Fruit fly (Drosophila melanogaster) whole organism, wandering third instar larva: ENCODE results near the gene Vha26.

ENCODE experiments used
- CG32264 ChIP-seq: fragments of 200-800 bp; sonication (Bioruptor generic); optimal IDR thresholded peaks from 2 replicates; lab custom pipeline; 2016; ENCODE audit warnings: missing biosample characterization, missing genetic modification characterization
- CG9705 ChIP-seq: fragments of 200-800 bp; sonication (Bioruptor generic); optimal IDR thresholded peaks from 2 replicates; lab custom pipeline; 2018; ENCODE audit warnings: missing biosample characterization, mild to moderate bottlenecking, missing genetic modification characterization
- CrebA ChIP-seq: fragments of 200-800 bp; sonication (Bioruptor generic); optimal IDR thresholded peaks from 2 replicates; lab custom pipeline; 2016; ENCODE audit warnings: missing biosample characterization, mild to moderate bottlenecking, missing genetic modification characterization, borderline replicate concordance
- Dif ChIP-seq: fragments of 200-275, 200-300 bp; sonication (Bioruptor generic); optimal IDR thresholded peaks from 2 replicates; lab custom pipeline; 2018; ENCODE audit warnings: missing biosample characterization, missing genetic modification characterization; ENCODE audit not compliant: partially characterized antibody
- HLH106 ChIP-seq: fragments of 200-800 bp; optimal IDR thresholded peaks from 3 replicates; lab custom pipeline; 2019; ENCODE audit warnings: missing biosample characterization, mild to moderate bottlenecking, missing genetic modification characterization, moderate library complexity
- Hnf4 ChIP-seq: fragments of 200-800 bp; sonication (Bioruptor generic); optimal IDR thresholded peaks from 2 replicates; lab custom pipeline; 2016; ENCODE audit warnings: missing biosample characterization, mild to moderate bottlenecking, missing genetic modification characterization
- Hr78 ChIP-seq: fragments of >200 bp; optimal IDR thresholded peaks from 2 replicates; lab custom pipeline; 2017; ENCODE audit warnings: missing biosample characterization, missing genetic modification characterization
- Jra ChIP-seq: sonication (Bioruptor generic); optimal IDR thresholded peaks from 2 replicates; lab custom pipeline; 2016; ENCODE audit warnings: missing biosample characterization, missing genetic modification characterization
- Mio ChIP-seq: sonication (Bioruptor generic); optimal IDR thresholded peaks from 2 replicates; lab custom pipeline; 2016; ENCODE audit warnings: missing biosample characterization, missing genetic modification characterization
- Myc ChIP-seq: fragments of >200 bp; optimal IDR thresholded peaks from 2 replicates; lab custom pipeline; 2017
- N ChIP-seq: fragments of >200 bp; optimal IDR thresholded peaks from 2 replicates; lab custom pipeline; 2018; ENCODE audit warnings: missing biosample characterization, missing external identifiers, missing genetic modification characterization
- Rel ChIP-seq, 2 experiments: fragments of 200-800 bp; sonication (Bioruptor generic) in 1 of 2; optimal IDR thresholded peaks; 2 replicates in 1 of 2; 3 replicates in 1 of 2; lab custom pipeline; 2016 to 2019; ENCODE audit warnings: mild to moderate bottlenecking in 2 of 2, missing biosample characterization in 2 of 2, missing genetic modification characterization in 2 of 2, moderate library complexity in 1 of 2
- Sp1 ChIP-seq: fragments of 200-800 bp; sonication (Bioruptor generic); optimal IDR thresholded peaks from 3 replicates; lab custom pipeline; 2019; ENCODE audit warnings: missing biosample characterization, mild to moderate bottlenecking, missing genetic modification characterization, moderate library complexity
- Vsx2 ChIP-seq: fragments of 200-300, 225-300 bp; sonication (Bioruptor generic); optimal IDR thresholded peaks from 2 replicates; lab custom pipeline; 2018; ENCODE audit warnings: missing biosample characterization, missing genetic modification characterization; ENCODE audit not compliant: partially characterized antibody
- br ChIP-seq: fragments of 200-800 bp; sonication (Bioruptor generic); optimal IDR thresholded peaks from 2 replicates; lab custom pipeline; 2016; ENCODE audit warnings: missing biosample characterization, missing genetic modification characterization
- dl ChIP-seq, 2 experiments: fragments of 175-275, 200-275 bp in 1 of 2; fragments of 200-275 bp in 1 of 2; sonication (Bioruptor generic); optimal IDR thresholded peaks; lab custom pipeline; 2018; ENCODE audit warnings: mild to moderate bottlenecking in 2 of 2, missing biosample characterization in 2 of 2, missing genetic modification characterization in 2 of 2, moderate library complexity in 2 of 2; ENCODE audit not compliant: partially characterized antibody in 2 of 2, insufficient read depth in 1 of 2
- dmrt93B ChIP-seq: fragments of 200-800 bp; sonication (Bioruptor generic); optimal IDR thresholded peaks from 2 replicates; lab custom pipeline; 2018; ENCODE audit warnings: missing biosample characterization, mild to moderate bottlenecking, missing genetic modification characterization
- ey ChIP-seq: fragments of 200-800 bp; sonication (Bioruptor generic); optimal IDR thresholded peaks from 2 replicates; lab custom pipeline; 2016; ENCODE audit warnings: missing biosample characterization, missing genetic modification characterization
- foxo ChIP-seq, 2 experiments: fragments of 200-800 bp; sonication (Bioruptor generic); optimal IDR thresholded peaks; 2 replicates in 1 of 2; 3 replicates in 1 of 2; lab custom pipeline; 2016 to 2017; ENCODE audit warnings: missing biosample characterization in 2 of 2, missing genetic modification characterization in 2 of 2
- fru ChIP-seq: fragments of 200-800 bp; sonication (Bioruptor generic); optimal IDR thresholded peaks from 3 replicates; lab custom pipeline; 2016; ENCODE audit warnings: missing biosample characterization, mild to moderate bottlenecking, missing genetic modification characterization
- lola ChIP-seq: fragments of >200 bp; optimal IDR thresholded peaks from 2 replicates; lab custom pipeline; 2017; ENCODE audit warnings: missing biosample characterization, missing genetic modification characterization
- rgr ChIP-seq: fragments of 200-800 bp; sonication (Bioruptor generic); optimal IDR thresholded peaks from 3 replicates; lab custom pipeline; 2016; ENCODE audit warnings: missing biosample characterization, mild to moderate bottlenecking, missing genetic modification characterization
- sage ChIP-seq: fragments of 200-800 bp; sonication (Bioruptor generic); optimal IDR thresholded peaks from 2 replicates; lab custom pipeline; 2016; ENCODE audit warnings: missing biosample characterization, mild to moderate bottlenecking, missing genetic modification characterization
- tai ChIP-seq: sonication (Bioruptor generic); optimal IDR thresholded peaks from 2 replicates; lab custom pipeline; 2016; ENCODE audit warnings: missing biosample characterization, missing genetic modification characterization
- woc ChIP-seq: sonication (Bioruptor generic); optimal IDR thresholded peaks from 2 replicates; lab custom pipeline; 2016; ENCODE audit warnings: missing biosample characterization, mild to moderate bottlenecking, missing genetic modification characterization

The Vha26 gene

dm6 chr3R:5570635-5571436 lies 20.7 kb upstream of the Vha26 start, which contains the start of gene CRMP:
TSS of gene CRMP (plus strand) at chr3R:5571108.
- TF ChIP-seq foxo (GFP tag; optimal IDR thresholded peaks at IDR 0.05; lab: Kevin White, UChicago): peak in 1 of 2 experiments; percentile 11
- no peak for TF ChIP-seq Jra (GFP tag; lab: Kevin White, UChicago)

dm6 chr3R:5571437-5571750 lies 20.2 kb upstream of the Vha26 start:
- TF ChIP-seq Sp1 (GFP tag; lab: Kevin White, UChicago) (no peak), fru (GFP tag; lab: Kevin White, UChicago) (no peak), br (GFP tag; lab: Kevin White, UChicago) (no peak)

dm6 chr3R:5571756-5572155 lies 19.8 kb upstream of the Vha26 start:
- TF ChIP-seq Rel (GFP tag; optimal IDR thresholded peaks at IDR 0.05; lab: Kevin White, UChicago): no peak
- TF ChIP-seq Rel (tag; optimal IDR thresholded peaks at IDR 0.05; lab: Kevin White, UChicago): peak; percentile 28
- no peak for TF ChIP-seq Vsx2 (GFP tag; lab: Kevin White, UChicago)
- TF ChIP-seq rgr (GFP tag; lab: Kevin White, UChicago): no peak
- TF ChIP-seq Hr78 (GFP tag; lab: Kevin White, UChicago): no peak
- TF ChIP-seq Hnf4 (GFP tag; lab: Kevin White, UChicago): no peak
- no peak for TF ChIP-seq ey (GFP tag; lab: Kevin White, UChicago)
- TF ChIP-seq, all 38 proteins: peak for 1

dm6 chr3R:5572900-5573665 lies 18.5 kb upstream of the Vha26 start:
- no peak for TF ChIP-seq Rel (GFP tag; optimal IDR thresholded peaks at IDR 0.05; lab: Kevin White, UChicago)
- TF ChIP-seq Rel (tag; optimal IDR thresholded peaks at IDR 0.05; lab: Kevin White, UChicago): no peak
- TF ChIP-seq Jra (GFP tag; lab: Kevin White, UChicago): no peak
- TF ChIP-seq fru (GFP tag; lab: Kevin White, UChicago): peak; percentile 2
- no peak for TF ChIP-seq Dif (GFP tag; lab: Kevin White, UChicago)
- TF ChIP-seq CG9705 (GFP tag; lab: Kevin White, UChicago): no peak
- no peak for TF ChIP-seq CG32264 (GFP tag; lab: Kevin White, UChicago)
- peak; percentile 37 for TF ChIP-seq Sp1 (GFP tag; lab: Kevin White, UChicago)
- no peak for TF ChIP-seq N
- no peak for TF ChIP-seq Hr78 (GFP tag; lab: Kevin White, UChicago)
- TF ChIP-seq dl (GFP tag; optimal IDR thresholded peaks at IDR 0.05; lab: Kevin White, UChicago; ENCODE audit: insufficient read depth in 1 of 2, partially characterized antibody in 2 of 2): no peak
- no peak for TF ChIP-seq Mio
- TF ChIP-seq tai (GFP tag; lab: Kevin White, UChicago): no peak
- TF ChIP-seq ey (GFP tag; lab: Kevin White, UChicago): no peak
- no peak for TF ChIP-seq dmrt93B (GFP tag; lab: Kevin White, UChicago)
- no peak for TF ChIP-seq sage (GFP tag; lab: Kevin White, UChicago)
- TF ChIP-seq CrebA (GFP tag; lab: Kevin White, UChicago): no peak
- peak; percentile 30 for TF ChIP-seq HLH106 (tag; lab: Kevin White, UChicago)
- TF ChIP-seq lola (GFP tag; lab: Kevin White, UChicago): no peak
- TF ChIP-seq woc: peak; percentile 20
- peak in 1 of 2 experiments; percentile 26 for TF ChIP-seq foxo (GFP tag; optimal IDR thresholded peaks at IDR 0.05; lab: Kevin White, UChicago)
- no peak for TF ChIP-seq Myc (lab: Kevin White, UChicago)
- no peak for TF ChIP-seq Hnf4 (GFP tag; lab: Kevin White, UChicago)

- TF ChIP-seq Rel (GFP tag; optimal IDR thresholded peaks at IDR 0.05; lab: Kevin White, UChicago) (no peak), Rel (tag; optimal IDR thresholded peaks at IDR 0.05; lab: Kevin White, UChicago) (no peak), br (GFP tag; lab: Kevin White, UChicago) (peak; percentile 4)
These were observed 17.7 kb upstream of the Vha26 start for dm6 chr3R:5573883-5574282.
